Fruit fly (Drosophila melanogaster) whole organism, embryonic: ENCODE data around the gene Or7a.

Experiments
- ATbp ChIP-seq: fragments of 200-800 bp; sonication (Bioruptor generic); optimal IDR thresholded peaks from 2 replicates; lab custom pipeline; 2017; ENCODE audit warnings: missing biosample characterization, mild to moderate bottlenecking, missing genetic modification characterization, missing genetic modification reagents
- CG10274 ChIP-seq: fragments of 200-800 bp; sonication (Bioruptor generic); optimal IDR thresholded peaks from 3 replicates; lab custom pipeline; 2017; ENCODE audit warnings: missing biosample characterization, mild to moderate bottlenecking, missing genetic modification characterization
- CG10366 ChIP-seq: fragments of 200-800 bp; sonication (Bioruptor generic); IDR thresholded peaks from 2 replicates; pipeline ENCODE4 v1.3.6; 2022; ENCODE audit warnings: missing biosample characterization, missing genetic modification characterization
- CG11398 ChIP-seq: fragments of 200-800 bp; sonication (Bioruptor generic); optimal IDR thresholded peaks from 2 replicates; lab custom pipeline; 2016; ENCODE audit warnings: missing biosample characterization, missing genetic modification characterization
- CG13287 ChIP-seq: fragments of 200-800 bp; sonication (Bioruptor generic); IDR thresholded peaks from 2 replicates; pipeline ENCODE4 v1.3.6; 2022; ENCODE audit warnings: missing biosample characterization, missing genetic modification characterization; ENCODE audit not compliant: partially characterized antibody
- CG15011 ChIP-seq: fragments of 200-800 bp; sonication (Bioruptor generic); optimal IDR thresholded peaks from 3 replicates; lab custom pipeline; 2018; ENCODE audit warnings: missing biosample characterization, mild to moderate bottlenecking, missing genetic modification characterization
- CG15479 ChIP-seq: fragments of 200-800 bp; sonication (Bioruptor generic); optimal IDR thresholded peaks from 3 replicates; lab custom pipeline; 2019; ENCODE audit warnings: missing biosample characterization, mild to moderate bottlenecking, missing genetic modification characterization, moderate library complexity
- CG17359 ChIP-seq: fragments of 200-800 bp; sonication (Bioruptor generic); optimal IDR thresholded peaks from 3 replicates; lab custom pipeline; 2018; ENCODE audit warnings: missing biosample characterization, mild to moderate bottlenecking, missing genetic modification characterization, moderate library complexity
- CG1792 ChIP-seq: fragments of 200-800 bp; sonication (Bioruptor generic); optimal IDR thresholded peaks from 2 replicates; lab custom pipeline; 2016; ENCODE audit warnings: missing biosample characterization, missing genetic modification characterization
- CG2120 ChIP-seq: fragments of 200-800 bp; sonication (Bioruptor generic); optimal IDR thresholded peaks from 3 replicates; lab custom pipeline; 2016; ENCODE audit warnings: missing biosample characterization, missing genetic modification characterization
- CG30431 ChIP-seq: fragments of 200-800 bp; sonication (Bioruptor generic); optimal IDR thresholded peaks from 2 replicates; lab custom pipeline; 2017; ENCODE audit warnings: missing biosample characterization, missing genetic modification characterization
- CG3281 ChIP-seq: fragments of 200-800 bp; sonication (Bioruptor generic); optimal IDR thresholded peaks from 3 replicates; lab custom pipeline; 2017; ENCODE audit warnings: missing biosample characterization, mild to moderate bottlenecking, missing genetic modification characterization
- CG33557 ChIP-seq: fragments of 200-800 bp; sonication (Bioruptor generic); optimal IDR thresholded peaks from 2 replicates; lab custom pipeline; 2019; ENCODE audit warnings: missing biosample characterization, mild to moderate bottlenecking, missing genetic modification characterization, moderate library complexity
- CG3407 ChIP-seq: fragments of 200-800 bp; sonication (Bioruptor generic); optimal IDR thresholded peaks from 2 replicates; lab custom pipeline; 2018; ENCODE audit warnings: missing biosample characterization, mild to moderate bottlenecking, missing genetic modification characterization
- CG3838 ChIP-seq: fragments of 200-800 bp; sonication (Bioruptor generic); optimal IDR thresholded peaks from 3 replicates; lab custom pipeline; 2016; ENCODE audit warnings: missing biosample characterization, missing genetic modification characterization
- CG6175 ChIP-seq: fragments of 200-800 bp; sonication (Bioruptor generic); IDR thresholded peaks from 3 replicates; pipeline ENCODE4 v1.3.6; 2022; ENCODE audit warnings: missing biosample characterization, missing genetic modification characterization
- CG8359 ChIP-seq: fragments of 200-800 bp; sonication (Bioruptor generic); optimal IDR thresholded peaks from 2 replicates; lab custom pipeline; 2017; ENCODE audit warnings: missing biosample characterization, mild to moderate bottlenecking, missing genetic modification characterization, borderline replicate concordance
- CG8388 ChIP-seq: fragments of 200-800 bp; sonication (Bioruptor generic); optimal IDR thresholded peaks from 2 replicates; lab custom pipeline; 2019; ENCODE audit warnings: missing biosample characterization, mild to moderate bottlenecking, missing genetic modification characterization, moderate library complexity
- Chrac-16 ChIP-seq: fragments of 200-800 bp; sonication (Bioruptor generic); optimal IDR thresholded peaks from 3 replicates; lab custom pipeline; 2016; ENCODE audit warnings: missing biosample characterization, missing genetic modification characterization
- Doc3 ChIP-seq: fragments of 200-800 bp; sonication (Bioruptor generic); IDR thresholded peaks from 3 replicates; pipeline ENCODE4 v1.3.6; 2022; ENCODE audit warnings: missing biosample characterization, missing genetic modification characterization; ENCODE audit not compliant: partially characterized antibody
- Dp ChIP-seq: fragments of 200-800 bp; sonication (Bioruptor generic); optimal IDR thresholded peaks from 2 replicates; lab custom pipeline; 2018; ENCODE audit warnings: missing biosample characterization, mild to moderate bottlenecking, missing genetic modification characterization, moderate library complexity
- Dref ChIP-seq: fragments of 200-800 bp; sonication (Bioruptor generic); IDR thresholded peaks from 2 replicates; pipeline ENCODE4 v1.3.6; 2022; ENCODE audit warnings: missing biosample characterization, missing genetic modification characterization
- E2f1 ChIP-seq: fragments of 200-800 bp; sonication (Bioruptor generic); IDR thresholded peaks from 2 replicates; pipeline ENCODE4 v1.3.6; 2022; ENCODE audit warnings: missing biosample characterization, missing genetic modification characterization
- ERR ChIP-seq: fragments of 200-800 bp; sonication (Bioruptor generic); optimal IDR thresholded peaks from 2 replicates; lab custom pipeline; 2016; ENCODE audit warnings: missing biosample characterization, missing genetic modification characterization
- Fer3 ChIP-seq: fragments of 200-800 bp; sonication (Bioruptor generic); optimal IDR thresholded peaks from 2 replicates; lab custom pipeline; 2018; ENCODE audit warnings: missing biosample characterization, mild to moderate bottlenecking, missing genetic modification characterization, moderate library complexity
- Hey ChIP-seq: fragments of 200-800 bp; sonication (Bioruptor generic); optimal IDR thresholded peaks from 3 replicates; lab custom pipeline; 2018; ENCODE audit warnings: missing biosample characterization, mild to moderate bottlenecking, missing genetic modification characterization
- Hr3 ChIP-seq: fragments of 200-800 bp; sonication (Bioruptor generic); optimal IDR thresholded peaks from 3 replicates; lab custom pipeline; 2016; ENCODE audit warnings: missing biosample characterization, missing genetic modification characterization
- Hr78 ChIP-seq, 2 experiments: fragments of 200-800 bp in 1 of 2; fragments of >200 bp in 1 of 2; sonication (Bioruptor generic) in 1 of 2; optimal IDR thresholded peaks; 2 replicates each; lab custom pipeline; 2017 to 2019; ENCODE audit warnings: missing biosample characterization in 2 of 2, missing genetic modification characterization in 2 of 2, mild to moderate bottlenecking in 1 of 2, moderate library complexity in 1 of 2
- Lpt ChIP-seq: fragments of >200 bp; optimal IDR thresholded peaks from 2 replicates; lab custom pipeline; 2018; ENCODE audit warnings: missing biosample characterization, missing genetic modification characterization
- MBD-R2 ChIP-seq: fragments of 200-800 bp; sonication (Bioruptor generic); IDR thresholded peaks from 2 replicates; pipeline ENCODE4 v1.3.6; 2022; ENCODE audit warnings: missing biosample characterization, missing genetic modification characterization
- Mrtf ChIP-seq: fragments of 200-800 bp; sonication (Bioruptor generic); IDR thresholded peaks from 3 replicates; pipeline ENCODE4 v1.3.6; 2022; ENCODE audit warnings: missing biosample characterization, missing genetic modification characterization
- Ptx1 ChIP-seq: fragments of 200-800 bp; sonication (Bioruptor generic); IDR thresholded peaks from 2 replicates; pipeline ENCODE4 v1.3.6; 2022; ENCODE audit warnings: missing biosample characterization, missing genetic modification characterization
- Rx ChIP-seq: fragments of 200-800 bp; sonication (Bioruptor generic); IDR thresholded peaks from 2 replicates; pipeline ENCODE4 v1.3.6; 2022; ENCODE audit warnings: missing biosample characterization, missing genetic modification characterization
- bbx ChIP-seq: fragments of 200-800 bp; sonication (Bioruptor generic); IDR thresholded peaks from 2 replicates; pipeline ENCODE4 v1.3.6; 2022; ENCODE audit warnings: missing biosample characterization, missing genetic modification characterization; ENCODE audit not compliant: partially characterized antibody
- dm ChIP-seq: fragments of 200-800 bp; sonication (Bioruptor generic); optimal IDR thresholded peaks from 3 replicates; lab custom pipeline; 2016; ENCODE audit warnings: missing biosample characterization, missing genetic modification characterization
- ewg ChIP-seq: fragments of 200-800 bp; sonication (Bioruptor generic); optimal IDR thresholded peaks from 3 replicates; lab custom pipeline; 2017; ENCODE audit warnings: mild to moderate bottlenecking, missing biosample characterization, missing genetic modification reagents, missing genetic modification characterization
- inv ChIP-seq: fragments of 200-800 bp; sonication (Bioruptor generic); IDR thresholded peaks from 2 replicates; pipeline ENCODE4 v1.3.6; 2022; ENCODE audit warnings: missing biosample characterization, missing genetic modification characterization; ENCODE audit not compliant: partially characterized antibody
- knrl ChIP-seq: fragments of 200-800 bp; sonication (Bioruptor generic); IDR thresholded peaks from 3 replicates; pipeline ENCODE4 v1.3.6; 2022; ENCODE audit warnings: missing biosample characterization, missing genetic modification characterization; ENCODE audit not compliant: partially characterized antibody
- lmd ChIP-seq: fragments of 200-800 bp; sonication (Bioruptor generic); IDR thresholded peaks from 2 replicates; pipeline ENCODE4 v1.3.6; 2022; ENCODE audit warnings: missing biosample characterization, missing genetic modification characterization
- nerfin-1 ChIP-seq: fragments of 200-800 bp; sonication (Bioruptor generic); optimal IDR thresholded peaks from 3 replicates; lab custom pipeline; 2019; ENCODE audit warnings: missing biosample characterization, mild to moderate bottlenecking, missing genetic modification characterization, moderate library complexity
- pho ChIP-seq: fragments of 200-800 bp; sonication (Bioruptor generic); optimal IDR thresholded peaks from 2 replicates; lab custom pipeline; 2016; ENCODE audit warnings: missing biosample characterization, missing genetic modification characterization
- phol ChIP-seq: fragments of 200-800 bp; sonication (Bioruptor generic); optimal IDR thresholded peaks from 3 replicates; lab custom pipeline; 2018; ENCODE audit warnings: missing biosample characterization, mild to moderate bottlenecking, missing genetic modification characterization, moderate library complexity
- pzg ChIP-seq: fragments of 200-800 bp; sonication (Bioruptor generic); optimal IDR thresholded peaks from 3 replicates; lab custom pipeline; 2018; ENCODE audit warnings: missing biosample characterization, mild to moderate bottlenecking, missing genetic modification characterization, moderate library complexity
- run ChIP-seq: fragments of 200-800 bp; sonication (Bioruptor generic); optimal IDR thresholded peaks from 3 replicates; lab custom pipeline; 2018; ENCODE audit warnings: missing biosample characterization, mild to moderate bottlenecking, missing genetic modification characterization
- schlank ChIP-seq: fragments of 200-800 bp; sonication (Bioruptor generic); optimal IDR thresholded peaks from 2 replicates; lab custom pipeline; 2018; ENCODE audit warnings: missing biosample characterization, mild to moderate bottlenecking, missing genetic modification characterization
- stwl ChIP-seq: fragments of 200-800 bp; sonication (Bioruptor generic); optimal IDR thresholded peaks from 3 replicates; lab custom pipeline; 2018; ENCODE audit warnings: missing biosample characterization, mild to moderate bottlenecking, missing genetic modification characterization, moderate library complexity
- tna ChIP-seq: fragments of 200-800 bp; sonication (Bioruptor generic); IDR thresholded peaks from 2 replicates; pipeline ENCODE4 v1.3.6; 2022; ENCODE audit warnings: missing biosample characterization, missing genetic modification characterization; ENCODE audit not compliant: partially characterized antibody
- trem ChIP-seq: fragments of 200-800 bp; optimal IDR thresholded peaks from 3 replicates; lab custom pipeline; 2019; ENCODE audit warnings: missing biosample characterization, mild to moderate bottlenecking, missing genetic modification characterization, moderate library complexity
- twi ChIP-seq: fragments of 200-800 bp; optimal IDR thresholded peaks from 2 replicates; lab custom pipeline; 2019; ENCODE audit warnings: missing biosample characterization, mild to moderate bottlenecking, missing genetic modification characterization, moderate library complexity

Or7a gene

dm6 chrX:8178165-8178955 is 12.9 kb upstream of the Or7a start, which contains the start of gene sdt (continued):
- TF ChIP-seq CG8359 (GFP tag; lab: Kevin White, UChicago): no peak
- no peak for TF ChIP-seq CG11398 (GFP tag; lab: Kevin White, UChicago)
- TF ChIP-seq Dp (GFP tag; lab: Kevin White, UChicago): no peak
- TF ChIP-seq Chrac-16 (GFP tag; lab: Kevin White, UChicago): no peak
- TF ChIP-seq Ptx1 (GFP tag; lab: Robert Waterston, UW): no peak
- no peak for TF ChIP-seq trem (tag; lab: Kevin White, UChicago)
- no peak for TF ChIP-seq CG10274 (GFP tag; lab: Kevin White, UChicago)
- TF ChIP-seq stwl: no peak
- no peak for TF ChIP-seq CG33557
- no peak for TF ChIP-seq CG15479 (GFP tag; lab: Kevin White, UChicago)
- TF ChIP-seq bbx (GFP tag; lab: Robert Waterston, UW): no peak
- no peak for TF ChIP-seq E2f1
- no peak for TF ChIP-seq ERR (GFP tag; lab: Kevin White, UChicago)
- no peak for TF ChIP-seq knrl
- no peak for TF ChIP-seq Mrtf (GFP tag; lab: Robert Waterston, UW)
- TF ChIP-seq CG17359 (tag; lab: Kevin White, UChicago): no peak
- no peak for TF ChIP-seq CG6175 (GFP tag; lab: Robert Waterston, UW)
- no peak for TF ChIP-seq nerfin-1 (tag; lab: Kevin White, UChicago)
- no peak for TF ChIP-seq CG15011
- no peak for TF ChIP-seq CG3407
- no peak for TF ChIP-seq pzg (GFP tag; lab: Kevin White, UChicago)
- no peak for TF ChIP-seq CG13287 (GFP tag; lab: Robert Waterston, UW)
- no peak for TF ChIP-seq CG3281 (GFP tag; lab: Kevin White, UChicago)
- TF ChIP-seq schlank (tag; lab: Kevin White, UChicago): no peak
- no peak for TF ChIP-seq pho (GFP tag; lab: Kevin White, UChicago)
- no peak for TF ChIP-seq tna (GFP tag; lab: Robert Waterston, UW)
- TF ChIP-seq phol (tag; lab: Kevin White, UChicago): peak; percentile 17
- no peak for TF ChIP-seq dm (GFP tag; lab: Kevin White, UChicago)
- TF ChIP-seq CG8388 (GFP tag; lab: Kevin White, UChicago): no peak
- TF ChIP-seq Hr78 (GFP tag; optimal IDR thresholded peaks at IDR 0.05; lab: Kevin White, UChicago): no peak
- TF ChIP-seq CG2120 (GFP tag; lab: Kevin White, UChicago): peak; percentile 8
- TF ChIP-seq CG1792 (GFP tag; lab: Kevin White, UChicago): no peak
- no peak for TF ChIP-seq MBD-R2
- no peak for TF ChIP-seq CG30431
- TF ChIP-seq Lpt: no peak
- TF ChIP-seq lmd (GFP tag; lab: Robert Waterston, UW): 0 out of 2 replicates have a peak, but pooled peaks have one; percentile 11
- TF ChIP-seq Dref (GFP tag; lab: Robert Waterston, UW): no peak
- no peak for TF ChIP-seq Hr3 (GFP tag; lab: Kevin White, UChicago)
- no peak for TF ChIP-seq Rx (GFP tag; lab: Robert Waterston, UW)
- no peak for TF ChIP-seq CG10366 (GFP tag; lab: Robert Waterston, UW)
- no peak for TF ChIP-seq ATbp (GFP tag; lab: Kevin White, UChicago)
- TF ChIP-seq ewg (GFP tag; lab: Kevin White, UChicago): peak; percentile 45
- TF ChIP-seq inv (GFP tag; lab: Robert Waterston, UW): no peak
- TF ChIP-seq twi (tag; lab: Kevin White, UChicago): no peak
- TF ChIP-seq run (tag; lab: Kevin White, UChicago): no peak
- TF ChIP-seq Doc3 (GFP tag; lab: Robert Waterston, UW): no peak
- TF ChIP-seq Hey (tag; lab: Kevin White, UChicago): no peak
- no peak for TF ChIP-seq Fer3 (tag; lab: Kevin White, UChicago)
- TF ChIP-seq CG3838 (GFP tag; lab: Kevin White, UChicago): no peak
